Worm (Caenorhabditis elegans) whole organism, early embryonic: ENCODE data around the gene ZC204.14.

Experiments
- F13C5.2 ChIP-seq: sonication (generic microtip); optimal IDR thresholded peaks from 2 replicates; lab custom pipeline; 2017; ENCODE audit warnings: mild to moderate bottlenecking, missing genetic modification characterization, inconsistent platforms, missing compliant biosample characterization
- hmbx-1 ChIP-seq: sonication (generic microtip); optimal IDR thresholded peaks from 2 replicates; lab custom pipeline; 2016; ENCODE audit warnings: mild to moderate bottlenecking, missing genetic modification characterization, missing compliant biosample characterization
- hnd-1 ChIP-seq: sonication (generic microtip); optimal IDR thresholded peaks from 2 replicates; lab custom pipeline; 2016; ENCODE audit warnings: missing genetic modification characterization, missing compliant biosample characterization

DNA sequence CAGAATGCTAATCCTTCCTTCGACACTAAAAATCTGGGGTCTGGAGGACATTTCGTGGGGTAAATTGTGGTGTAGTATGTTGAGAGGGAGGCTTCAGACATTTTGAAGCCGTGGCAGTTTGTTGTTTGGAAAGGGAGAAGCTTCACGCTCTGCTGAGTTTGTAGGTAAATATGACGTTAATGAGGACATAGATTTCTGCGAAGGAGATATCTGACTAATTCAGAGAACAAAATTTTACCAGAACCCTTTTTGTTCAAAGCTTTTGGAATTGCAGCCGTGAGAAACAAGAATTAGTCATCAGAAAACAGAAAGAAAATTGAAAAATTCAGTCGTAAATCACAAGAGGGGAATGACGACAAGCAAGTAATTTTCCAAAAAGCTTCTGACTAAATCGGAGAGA lies 22.3 kb downstream of the ZC204.14 start, which contains the start of gene srh-72:
- TF ChIP-seq hmbx-1 (no peak), F13C5.2 (tag; lab: Kevin White, UChicago) (no peak), hnd-1 (tag; lab: Kevin White, UChicago) (no peak)
